Fruit fly (Drosophila melanogaster): ENCODE data around the gene CG9175.

CG9175 gene

DNA sequence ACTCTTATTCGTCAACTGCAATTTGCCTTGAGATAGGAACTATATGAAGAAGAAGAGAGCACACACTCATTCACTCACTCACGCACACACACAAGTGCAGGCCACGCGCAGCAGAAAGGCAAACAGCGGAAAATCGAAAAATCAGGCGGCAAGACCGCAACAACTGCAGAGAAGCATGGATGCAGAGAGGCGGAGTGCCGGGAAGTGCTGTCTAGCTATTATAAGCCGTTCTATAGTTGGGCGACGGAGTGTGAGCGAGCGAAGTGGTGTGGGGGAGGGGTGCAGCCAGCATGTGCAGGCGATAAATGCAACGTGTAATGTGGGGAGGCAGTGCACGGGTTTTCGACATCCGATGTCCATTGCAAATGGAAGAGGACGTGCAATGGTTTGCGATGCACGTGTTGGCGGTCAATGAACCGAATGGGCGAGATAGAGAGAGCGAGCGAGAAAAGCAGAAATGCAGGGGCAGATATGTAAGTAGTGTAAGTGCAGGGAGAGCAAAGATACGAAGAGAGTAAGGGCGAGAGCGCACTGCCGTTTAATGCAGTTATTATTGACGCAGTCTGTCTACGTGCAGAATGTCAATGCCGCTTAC lies 19.9 kb downstream of the CG9175 start (continued):
- TF ChIP-seq gce (GFP tag; IDR thresholded peaks at IDR 0.05) (no peak), ap (GFP tag; IDR thresholded peaks at IDR 0.05) (no peak), CG8765 (GFP tag; IDR thresholded peaks at IDR 0.05) (peak; percentile 39; the same call in 1 of the 2 replicates), en (GFP tag; optimal IDR thresholded peaks at IDR 0.05) (no peak), seq (GFP tag; IDR thresholded peaks at IDR 0.05) (no peak), Nf-YB (GFP tag; optimal IDR thresholded peaks at IDR 0.05) (peak; percentile 31), Hr3 (GFP tag; optimal IDR thresholded peaks at IDR 0.05) (no peak), crol (GFP tag; IDR thresholded peaks at IDR 0.05) (peak; percentile 98), Usf (GFP tag; optimal IDR thresholded peaks at IDR 0.05) (no peak), CG12219 (GFP tag; optimal IDR thresholded peaks at IDR 0.05) (no peak), NfI (GFP tag; optimal IDR thresholded peaks at IDR 0.05) (no peak), CG2129 (GFP tag; IDR thresholded peaks at IDR 0.05; ENCODE audit: partially characterized antibody) (no peak), pb (GFP tag; optimal IDR thresholded peaks at IDR 0.05) (no peak), CG16815 (GFP tag; optimal IDR thresholded peaks at IDR 0.05) (no peak), CTCF (GFP tag; optimal IDR thresholded peaks at IDR 0.05) (no peak), cwo (GFP tag; optimal IDR thresholded peaks at IDR 0.05) (peak; percentile 98), Dad (GFP tag; optimal IDR thresholded peaks at IDR 0.05) (no peak), Hey (tag; optimal IDR thresholded peaks at IDR 0.05) (peak; percentile 67), ro (GFP tag; IDR thresholded peaks at IDR 0.05) (no peak), gt (GFP tag; IDR thresholded peaks at IDR 0.05) (no peak), Dbx (GFP tag; IDR thresholded peaks at IDR 0.05) (no peak), NFAT (GFP tag; IDR thresholded peaks at IDR 0.05) (no peak), lilli (GFP tag; optimal IDR thresholded peaks at IDR 0.05) (no peak), CG14050 (GFP tag; IDR thresholded peaks at IDR 0.05) (no peak), HHEX (GFP tag; optimal IDR thresholded peaks at IDR 0.05) (no peak), az2 (GFP tag; optimal IDR thresholded peaks at IDR 0.05) (no peak), btn (GFP tag; optimal IDR thresholded peaks at IDR 0.05) (no peak), nmo (GFP tag; optimal IDR thresholded peaks at IDR 0.05) (peak; percentile 51), Myb (GFP tag; optimal IDR thresholded peaks at IDR 0.05) (no peak), bab2 (GFP tag; optimal IDR thresholded peaks at IDR 0.05) (no peak), maf-S (GFP tag; optimal IDR thresholded peaks at IDR 0.05) (no peak), peb (GFP tag; IDR thresholded peaks at IDR 0.05) (no peak), CG7745 (tag; optimal IDR thresholded peaks at IDR 0.05) (peak; percentile 60), CG2199 (GFP tag; IDR thresholded peaks at IDR 0.05) (peak; percentile 88), jing (GFP tag; optimal IDR thresholded peaks at IDR 0.05) (no peak), Tbp (GFP tag; optimal IDR thresholded peaks at IDR 0.05) (peak; percentile 57), CG14667 (GFP tag; IDR thresholded peaks at IDR 0.05) (no peak), Rx (GFP tag; IDR thresholded peaks at IDR 0.05) (no peak), Fer1 (GFP tag; optimal IDR thresholded peaks at IDR 0.05) (no peak), nerfin-1 (tag; optimal IDR thresholded peaks at IDR 0.05) (peak; percentile 27), sens-2 (GFP tag; IDR thresholded peaks at IDR 0.05) (no peak), CG5245 (GFP tag; optimal IDR thresholded peaks at IDR 0.05) (no peak), vvl (GFP tag; IDR thresholded peaks at IDR 0.05) (peak; percentile 50; the same call in 1 of the 2 replicates), Nf-YC (tag; optimal IDR thresholded peaks at IDR 0.05) (no peak), Atf-2 (GFP tag; optimal IDR thresholded peaks at IDR 0.05) (no peak), odd (GFP tag; optimal IDR thresholded peaks at IDR 0.05) (no peak), dmrt99B (tag; optimal IDR thresholded peaks at IDR 0.05) (no peak), CG1024 (GFP tag; IDR thresholded peaks at IDR 0.05) (no peak), CG15073 (GFP tag; optimal IDR thresholded peaks at IDR 0.05) (no peak), lov (optimal IDR thresholded peaks at IDR 0.05) (no peak), lov (GFP tag; IDR thresholded peaks at IDR 0.05) (no peak), HLHmδ (GFP tag; optimal IDR thresholded peaks at IDR 0.05) (peak; percentile 90), CG3065 (GFP tag; optimal IDR thresholded peaks at IDR 0.05) (no peak)
